Fruit fly (Drosophila melanogaster): ENCODE results near the gene TBC1D23.

TBC1D23 gene

DNA sequence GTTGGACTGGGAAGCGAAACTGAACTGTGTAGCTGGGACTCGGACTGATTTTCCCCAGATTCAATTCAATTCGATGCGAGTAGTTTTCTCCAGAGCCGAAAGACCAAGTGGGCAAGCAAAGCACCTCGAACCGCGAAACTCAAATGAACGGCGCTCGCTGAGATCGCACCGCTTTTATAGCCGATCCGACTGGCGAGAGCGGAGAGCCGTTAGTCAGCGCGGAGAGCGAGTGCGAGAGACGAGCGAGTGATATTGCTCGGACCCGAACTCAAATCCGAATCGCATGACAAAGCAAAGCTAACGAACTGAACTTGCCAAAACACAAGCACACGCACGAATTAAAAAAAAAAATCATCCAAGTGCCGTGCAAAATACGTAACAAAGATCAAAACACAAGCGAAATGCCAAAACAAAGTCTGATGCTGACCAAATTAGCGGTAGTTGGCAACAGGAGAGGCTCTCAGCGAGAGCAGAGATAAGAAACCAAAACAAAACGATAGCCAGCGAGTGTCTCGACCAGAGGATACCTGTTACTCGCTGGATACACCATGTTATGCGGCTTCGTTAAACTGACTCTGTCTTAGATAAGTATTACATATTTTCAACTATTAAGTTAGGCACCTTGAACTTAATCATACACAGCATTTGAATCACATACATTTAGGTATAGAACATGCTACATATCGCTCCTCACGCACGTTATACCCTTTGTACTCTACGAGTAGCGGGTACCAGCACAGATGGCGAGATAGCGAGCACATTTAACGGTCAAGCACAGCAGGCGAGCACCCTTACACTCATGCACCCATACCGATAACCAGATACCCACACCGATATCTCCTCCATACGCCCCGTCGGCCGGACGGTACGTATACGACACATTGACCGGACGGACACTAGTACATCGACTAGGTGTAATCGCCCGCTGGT lies 10.0 kb upstream of the TBC1D23 start (continued):
- peak; percentile 44 for TF ChIP-seq E2f2 (GFP tag; IDR thresholded peaks at IDR 0.05)
- peak; percentile 7 for TF ChIP-seq psq (GFP tag; optimal IDR thresholded peaks at IDR 0.05)
- TF ChIP-seq CG6689 (GFP tag; IDR thresholded peaks at IDR 0.05) = peak; percentile 85
- TF ChIP-seq CG13287 (GFP tag; IDR thresholded peaks at IDR 0.05; ENCODE audit: partially characterized antibody) = peak; percentile 22; the same call in 1 of the 2 replicates
- no peak for TF ChIP-seq unc-4 (GFP tag; IDR thresholded peaks at IDR 0.05; ENCODE audit: partially characterized antibody)
- TF ChIP-seq CG13296 (GFP tag; optimal IDR thresholded peaks at IDR 0.05) = peak; percentile 50
- peak; percentile 82 for TF ChIP-seq CHES-1-like (GFP tag; optimal IDR thresholded peaks at IDR 0.05)
- no peak for TF ChIP-seq crol (GFP tag; IDR thresholded peaks at IDR 0.05)
- peak; percentile 83 for TF ChIP-seq CG1603 (tag; optimal IDR thresholded peaks at IDR 0.05)
- TF ChIP-seq CG9609 (GFP tag; optimal IDR thresholded peaks at IDR 0.05) = peak; percentile 81
- no peak for TF ChIP-seq Sin3A (optimal IDR thresholded peaks at IDR 0.05)
- peak; percentile 15; the same call in 1 of the 2 replicates for TF ChIP-seq CG8765 (GFP tag; IDR thresholded peaks at IDR 0.05)
- no peak for TF ChIP-seq crc (GFP tag; optimal IDR thresholded peaks at IDR 0.05)
- peak in 1 of 2 experiments; percentile 14 for TF ChIP-seq crp (GFP tag; optimal IDR thresholded peaks at IDR 0.05)
- TF ChIP-seq CG7786 (GFP tag; optimal IDR thresholded peaks at IDR 0.05) = peak; percentile 83
- peak; percentile 86 for TF ChIP-seq CG18599 (GFP tag; optimal IDR thresholded peaks at IDR 0.05)
- TF ChIP-seq chm (GFP tag; IDR thresholded peaks at IDR 0.05) = peak; percentile 59; the same call in 1 of the 2 replicates
- peak; percentile 28; the same call in 1 of the 2 replicates for TF ChIP-seq dati (GFP tag; IDR thresholded peaks at IDR 0.05)
- peak; percentile 40 for TF ChIP-seq CG30431 (GFP tag; optimal IDR thresholded peaks at IDR 0.05)
- TF ChIP-seq Dll (GFP tag; IDR thresholded peaks at IDR 0.05; ENCODE audit: partially characterized antibody) = no peak
- peak; percentile 19 for TF ChIP-seq dmrt11E (tag; optimal IDR thresholded peaks at IDR 0.05)
- no peak for TF ChIP-seq D (optimal IDR thresholded peaks at IDR 0.05)
- TF ChIP-seq D (GFP tag; optimal IDR thresholded peaks at IDR 0.05) = peak; percentile 32
- TF ChIP-seq CG2889 (GFP tag; IDR thresholded peaks at IDR 0.05) = no peak
- peak; percentile 54 for TF ChIP-seq CG4424 (GFP tag; optimal IDR thresholded peaks at IDR 0.05)
- peak; percentile 30 for TF ChIP-seq HmgD (GFP tag; optimal IDR thresholded peaks at IDR 0.05)
- no peak for TF ChIP-seq CG12236 (GFP tag; optimal IDR thresholded peaks at IDR 0.05)
- no peak for TF ChIP-seq br (optimal IDR thresholded peaks at IDR 0.05)
- TF ChIP-seq Fer1 (GFP tag; optimal IDR thresholded peaks at IDR 0.05) = peak; percentile 78
- TF ChIP-seq CG10654 (GFP tag; optimal IDR thresholded peaks at IDR 0.05) = peak; percentile 54
- TF ChIP-seq vvl (GFP tag; IDR thresholded peaks at IDR 0.05) = peak; percentile 83
- TF ChIP-seq Aef1 (GFP tag; IDR thresholded peaks at IDR 0.05) = peak; percentile 69
- TF ChIP-seq usp (GFP tag; optimal IDR thresholded peaks at IDR 0.05) = no peak
- TF ChIP-seq Ptx1 (GFP tag; IDR thresholded peaks at IDR 0.05) = peak; percentile 84
- peak; percentile 74 for TF ChIP-seq CG9215 (GFP tag; IDR thresholded peaks at IDR 0.05)
- TF ChIP-seq stwl (tag; optimal IDR thresholded peaks at IDR 0.05) = peak; percentile 4
- peak; percentile 54 for TF ChIP-seq CG17385 (GFP tag; optimal IDR thresholded peaks at IDR 0.05)
- no peak for TF ChIP-seq CG10565 (GFP tag; optimal IDR thresholded peaks at IDR 0.05)
- peak; percentile 44; the same call in 1 of the 2 replicates for TF ChIP-seq amos (GFP tag; IDR thresholded peaks at IDR 0.05; ENCODE audit: partially characterized antibody)
- TF ChIP-seq bab2 (GFP tag; optimal IDR thresholded peaks at IDR 0.05) = peak; percentile 51
- TF ChIP-seq CG32532 (GFP tag; IDR thresholded peaks at IDR 0.05) = peak; percentile 83
- TF ChIP-seq CG5245 (GFP tag; optimal IDR thresholded peaks at IDR 0.05) = peak; percentile 44
- peak; percentile 50 for TF ChIP-seq fru (optimal IDR thresholded peaks at IDR 0.05)
- TF ChIP-seq CG3065 (GFP tag; optimal IDR thresholded peaks at IDR 0.05) = no peak
- peak; percentile 40 for TF ChIP-seq tup (GFP tag; optimal IDR thresholded peaks at IDR 0.05)
- peak; percentile 71 for TF ChIP-seq Sox102F (GFP tag; optimal IDR thresholded peaks at IDR 0.05)
- TF ChIP-seq CG11560 (tag; IDR thresholded peaks at IDR 0.05) = peak; percentile 49
- TF ChIP-seq CG3847 (GFP tag; IDR thresholded peaks at IDR 0.05) = peak; percentile 78
- peak; percentile 84 for TF ChIP-seq gem (tag; optimal IDR thresholded peaks at IDR 0.05)
- peak; percentile 59 for TF ChIP-seq ems (GFP tag; optimal IDR thresholded peaks at IDR 0.05)

Data from whole organism, embryonic.